Worm (Caenorhabditis elegans): ENCODE data around the gene F36H1.11.

Gene F36H1.11

DNA sequence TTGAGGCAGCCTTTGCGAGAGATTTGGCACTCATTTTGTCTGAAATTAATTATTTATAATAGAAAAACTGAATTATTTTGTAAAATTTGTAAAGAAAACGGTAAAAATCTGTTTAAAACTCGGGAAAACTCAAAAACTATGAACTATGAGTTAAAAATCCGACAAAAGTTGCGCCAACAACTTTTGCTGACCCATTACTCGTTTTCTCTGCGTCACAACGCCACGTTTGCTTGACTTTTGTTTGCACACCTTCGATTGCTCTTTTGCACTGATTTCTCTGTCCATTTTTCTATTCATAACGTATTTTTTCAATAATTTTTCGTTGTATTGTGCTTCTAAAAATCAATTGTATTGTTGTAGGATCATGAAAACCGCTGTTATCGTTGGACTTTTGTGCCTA is 12.7 kb upstream of the F36H1.11 start, which contains the start of gene fkb-1 (continued):
- no peak for TF ChIP-seq nhr-76 (tag; optimal IDR thresholded peaks at IDR 0.05)
- TF ChIP-seq hpl-2 (GFP tag; optimal IDR thresholded peaks at IDR 0.05) = no peak
- TF ChIP-seq nhr-11 (tag; optimal IDR thresholded peaks at IDR 0.05) = peak; percentile 45
- TF ChIP-seq nhr-71 (tag; optimal IDR thresholded peaks at IDR 0.05) = peak; percentile 82
- no peak for TF ChIP-seq Y116A8C.19 (tag; optimal IDR thresholded peaks at IDR 0.05; ENCODE audit: borderline replicate concordance)
- TF ChIP-seq sox-4 (tag; optimal IDR thresholded peaks at IDR 0.05) = peak; percentile 19
- TF ChIP-seq nhr-90 (tag; optimal IDR thresholded peaks at IDR 0.05; ENCODE audit: poor library complexity) = peak; percentile 55
- peak; percentile 73 for TF ChIP-seq C16A3.4 (tag; optimal IDR thresholded peaks at IDR 0.05)
- TF ChIP-seq efl-1 (optimal IDR thresholded peaks at IDR 0.05) = peak; percentile 66 to 78
- peak; percentile 68 to 96 for TF ChIP-seq efl-1 (GFP tag; optimal IDR thresholded peaks at IDR 0.05 in 1 of 2)
- TF ChIP-seq blmp-1 (tag; optimal IDR thresholded peaks at IDR 0.05) = peak; percentile 29
- peak; percentile 13 for TF ChIP-seq lir-3 (tag; optimal IDR thresholded peaks at IDR 0.05; ENCODE audit: poor library complexity)
- TF ChIP-seq pqm-1 (tag; optimal IDR thresholded peaks at IDR 0.05) = no peak
- peak; percentile 12 for TF ChIP-seq snpc-4 (tag; optimal IDR thresholded peaks at IDR 0.05)
- TF ChIP-seq nhr-12 (tag; optimal IDR thresholded peaks at IDR 0.05) = no peak
- TF ChIP-seq lin-39 (tag; optimal IDR thresholded peaks at IDR 0.05) = peak; percentile 54
- no peak for TF ChIP-seq tlp-1 (tag; optimal IDR thresholded peaks at IDR 0.05)
- no peak for TF ChIP-seq nhr-28 (tag; optimal IDR thresholded peaks at IDR 0.05)
- TF ChIP-seq ces-1 (GFP tag; optimal IDR thresholded peaks at IDR 0.05) = no peak
- TF ChIP-seq pag-3 (tag; optimal IDR thresholded peaks at IDR 0.05; ENCODE audit: borderline replicate concordance, insufficient read depth) = no peak
- no peak for TF ChIP-seq hlh-17 (GFP tag; optimal IDR thresholded peaks at IDR 0.05; ENCODE audit: borderline replicate concordance)
- TF ChIP-seq pax-3 (tag; optimal IDR thresholded peaks at IDR 0.05) = no peak
- TF ChIP-seq dpl-1 (GFP tag; optimal IDR thresholded peaks at IDR 0.05) = peak; percentile 59 to 75 (median 74)
- TF ChIP-seq mdl-1 (tag; optimal IDR thresholded peaks at IDR 0.05) = peak in 1 of 2 experiments; percentile 61
- peak; percentile 42 for TF ChIP-seq unc-130 (tag; optimal IDR thresholded peaks at IDR 0.05)
- peak in 1 of 6 experiments; percentile 45 for TF ChIP-seq elt-3 (tag; optimal IDR thresholded peaks at IDR 0.05)
- peak; percentile 47 for TF ChIP-seq lin-13 (GFP tag; optimal IDR thresholded peaks at IDR 0.05)
- peak; percentile 79 for TF ChIP-seq lin-35 (GFP tag; optimal IDR thresholded peaks at IDR 0.05)
- peak; percentile 58 for TF ChIP-seq fkh-8 (tag; optimal IDR thresholded peaks at IDR 0.05)
- peak; percentile 74 for TF ChIP-seq rnt-1 (tag; optimal IDR thresholded peaks at IDR 0.05)
- peak; percentile 80 for TF ChIP-seq nhr-47 (tag; optimal IDR thresholded peaks at IDR 0.05)
- no peak for TF ChIP-seq nhr-84 (tag; optimal IDR thresholded peaks at IDR 0.05)
- peak; percentile 39 for TF ChIP-seq nhr-77 (tag; optimal IDR thresholded peaks at IDR 0.05)
- TF ChIP-seq lin-15B (tag; optimal IDR thresholded peaks at IDR 0.05) = peak; percentile 6
- TF ChIP-seq nhr-85 (tag) = peak; percentile 84
- TF ChIP-seq efl-3 (GFP tag; optimal IDR thresholded peaks at IDR 0.05) = no peak
- TF ChIP-seq egl-13 (tag; optimal IDR thresholded peaks at IDR 0.05) = peak; percentile 47
- no peak for TF ChIP-seq sptf-1 (tag; optimal IDR thresholded peaks at IDR 0.05)
- TF ChIP-seq nhr-19 (GFP tag; conservative IDR thresholded peaks at IDR 0.05) = peak; percentile 71
- no peak for TF ChIP-seq aha-1 (tag; optimal IDR thresholded peaks at IDR 0.05)
- peak; percentile 79 for TF ChIP-seq nhr-20 (tag; optimal IDR thresholded peaks at IDR 0.05)
- TF ChIP-seq skn-1 (tag; optimal IDR thresholded peaks at IDR 0.05) = no peak
- peak; percentile 79 for TF ChIP-seq swsn-7 (tag; optimal IDR thresholded peaks at IDR 0.05)
- TF ChIP-seq xbp-1 (tag; optimal IDR thresholded peaks at IDR 0.05) = peak; percentile 94
- TF ChIP-seq zip-4 (GFP tag; optimal IDR thresholded peaks at IDR 0.05) = no peak
- no peak for TF ChIP-seq grh-1 (GFP tag; IDR thresholded peaks at IDR 0.05)

All from whole organism, L1 larva.